Worm (Caenorhabditis elegans) whole organism, L2 larva: ENCODE data around the gene pptr-1.
"Not testable (repeated sequence)": the region's sequence is repeated elsewhere in the genome, so short reads cannot be mapped to it uniquely, and the experiment has no call there.

Experiments used
- C34F6.9 ChIP-seq: fragments of 150-350 bp; optimal IDR thresholded peaks from 2 replicates; lab custom pipeline; 2014; ENCODE audit warnings: missing biosample characterization, missing genetic modification characterization
- R02D3.7 ChIP-seq: fragments of 150-350 bp; optimal IDR thresholded peaks from 2 replicates; lab custom pipeline; 2014; ENCODE audit warnings: missing biosample characterization, missing genetic modification characterization
- aly-2 ChIP-seq: fragments of 150-350 bp; optimal IDR thresholded peaks from 2 replicates; lab custom pipeline; 2014; ENCODE audit warnings: missing biosample characterization, missing genetic modification characterization
- ama-1 ChIP-seq: fragments of 150-350 bp; optimal IDR thresholded peaks from 2 replicates; lab custom pipeline; 2018; ENCODE audit warnings: inconsistent platforms
- blmp-1 ChIP-seq: sonication (generic microtip); optimal IDR thresholded peaks from 2 replicates; lab custom pipeline; 2017; ENCODE audit warnings: missing genetic modification characterization, mild to moderate bottlenecking, missing compliant biosample characterization, antibody characterized with exemption, moderate library complexity; ENCODE audit not compliant: insufficient read depth
- ceh-16 ChIP-seq: fragments of 150-350 bp; optimal IDR thresholded peaks from 2 replicates; lab custom pipeline; 2014; ENCODE audit warnings: missing biosample characterization, missing genetic modification characterization
- ceh-82 ChIP-seq: fragments of 150-350 bp; optimal IDR thresholded peaks from 2 replicates; lab custom pipeline; 2014; ENCODE audit warnings: missing biosample characterization, missing genetic modification characterization
- crh-2 ChIP-seq: sonication (generic microtip); optimal IDR thresholded peaks from 2 replicates; lab custom pipeline; 2017; ENCODE audit warnings: missing biosample characterization, missing genetic modification characterization
- egl-27 ChIP-seq: sonication (generic microtip); optimal IDR thresholded peaks from 3 replicates; lab custom pipeline; 2017; ENCODE audit warnings: missing biosample characterization, missing genetic modification reagents, missing genetic modification characterization
- elt-1 ChIP-seq: fragments of 150-350 bp; optimal IDR thresholded peaks from 2 replicates; lab custom pipeline; 2014; ENCODE audit warnings: missing biosample characterization, missing genetic modification characterization
- elt-3 ChIP-seq: sonication (generic microtip); optimal IDR thresholded peaks from 2 replicates; lab custom pipeline; 2017; ENCODE audit warnings: missing biosample characterization, missing genetic modification characterization
- lin-13 ChIP-seq: fragments of 150-350 bp; optimal IDR thresholded peaks from 2 replicates; lab custom pipeline; 2014; ENCODE audit warnings: missing biosample characterization, missing genetic modification reagents, missing genetic modification characterization
- lsy-2 ChIP-seq, 2 experiments: fragments of 150-350 bp in 1 of 2; sonication (generic microtip) in 1 of 2; optimal IDR thresholded peaks; 2 replicates each; lab custom pipeline; 2014 to 2017; ENCODE audit warnings: missing biosample characterization in 2 of 2, missing genetic modification characterization in 2 of 2
- mab-5 ChIP-seq: fragments of 150-350 bp; optimal IDR thresholded peaks from 2 replicates; lab custom pipeline; 2014; ENCODE audit warnings: missing biosample characterization, missing genetic modification characterization
- mdl-1 ChIP-seq, 2 experiments: fragments of 150-350 bp in 1 of 2; sonication (generic microtip) in 1 of 2; optimal IDR thresholded peaks; 2 replicates each; lab custom pipeline; 2017; ENCODE audit warnings: missing biosample characterization in 2 of 2, missing genetic modification characterization in 2 of 2
- nhr-10 ChIP-seq: sonication (generic microtip); optimal IDR thresholded peaks from 2 replicates; lab custom pipeline; 2017; ENCODE audit warnings: missing biosample characterization, missing genetic modification characterization
- nhr-11 ChIP-seq: fragments of 150-350 bp; optimal IDR thresholded peaks from 2 replicates; lab custom pipeline; 2014; ENCODE audit warnings: missing biosample characterization, missing genetic modification characterization
- nhr-21 ChIP-seq: fragments of 150-350 bp; optimal IDR thresholded peaks from 2 replicates; lab custom pipeline; 2014; ENCODE audit warnings: missing biosample characterization, missing genetic modification characterization
- nhr-237 ChIP-seq: fragments of 150-350 bp; optimal IDR thresholded peaks from 2 replicates; lab custom pipeline; 2014; ENCODE audit warnings: missing biosample characterization, missing genetic modification characterization
- nhr-25 ChIP-seq: fragments of 150-350 bp; sonication (generic microtip); optimal IDR thresholded peaks from 3 replicates; lab custom pipeline; 2014; ENCODE audit warnings: missing biosample characterization, missing genetic modification characterization
- nhr-6 ChIP-seq: fragments of 150-350 bp; optimal IDR thresholded peaks from 2 replicates; lab custom pipeline; 2014; ENCODE audit warnings: missing biosample characterization, missing genetic modification characterization
- peb-1 ChIP-seq: fragments of 150-350 bp; optimal IDR thresholded peaks from 2 replicates; lab custom pipeline; 2014; ENCODE audit warnings: missing biosample characterization, missing genetic modification characterization
- sem-4 ChIP-seq: fragments of 150-350 bp; optimal IDR thresholded peaks from 2 replicates; lab custom pipeline; 2014; ENCODE audit warnings: missing biosample characterization, missing genetic modification reagents, missing genetic modification characterization
- sma-3 ChIP-seq: sonication (generic microtip); optimal IDR thresholded peaks from 2 replicates; lab custom pipeline; 2016; ENCODE audit warnings: missing genetic modification reagents, missing genetic modification characterization, missing compliant biosample characterization
- sma-9 ChIP-seq, 2 experiments: fragments of 150-350 bp in 1 of 2; sonication (generic microtip) in 1 of 2; optimal IDR thresholded peaks; 2 replicates each; lab custom pipeline; 2014 to 2016; ENCODE audit warnings: missing genetic modification characterization in 2 of 2, mild to moderate bottlenecking in 1 of 2, missing biosample characterization in 1 of 2, missing compliant biosample characterization in 1 of 2, missing genetic modification reagents in 1 of 2, moderate library complexity in 1 of 2
- snpc-4 ChIP-seq: fragments of 150-350 bp; optimal IDR thresholded peaks from 2 replicates; lab custom pipeline; 2014; ENCODE audit warnings: missing biosample characterization, missing genetic modification characterization
- unc-62 ChIP-seq: fragments of 150-350 bp; optimal IDR thresholded peaks from 2 replicates; lab custom pipeline; 2014; ENCODE audit warnings: missing biosample characterization, missing genetic modification reagents, missing genetic modification characterization
- ztf-1 ChIP-seq: fragments of 200-800 bp; sonication (Bioruptor generic); conservative IDR thresholded peaks from 2 replicates; pipeline ENCODE4 v1.3.6; 2022; ENCODE audit warnings: missing genetic modification characterization, missing compliant biosample characterization
- ztf-4 ChIP-seq: fragments of 150-350 bp; optimal IDR thresholded peaks from 2 replicates; lab custom pipeline; 2014; ENCODE audit warnings: missing biosample characterization, missing genetic modification characterization

The pptr-1 gene

ce11 chrV:16370039-16370438 lies 12.7 kb downstream of the pptr-1 start (continued):
- TF ChIP-seq sma-3 (GFP tag; lab: Kevin White, UChicago): peak; percentile 78
- TF ChIP-seq ztf-4 (tag; lab: Kevin White, UChicago): no peak
- no peak for TF ChIP-seq aly-2 (tag; lab: Kevin White, UChicago)
- peak; percentile 54 for TF ChIP-seq nhr-21 (tag; lab: Kevin White, UChicago)
- TF ChIP-seq nhr-25 (tag; lab: Kevin White, UChicago): no peak
- no peak for TF ChIP-seq mdl-1 (tag; optimal IDR thresholded peaks at IDR 0.05; lab: Kevin White, UChicago)
- peak; percentile 68 for TF ChIP-seq crh-2
- peak; percentile 45 for TF ChIP-seq C34F6.9 (tag; lab: Kevin White, UChicago)
- peak; percentile 70 for TF ChIP-seq snpc-4 (tag; lab: Kevin White, UChicago)
- TF ChIP-seq sem-4 (tag; lab: Kevin White, UChicago): no peak
- no peak for TF ChIP-seq peb-1 (tag; lab: Kevin White, UChicago)
- TF ChIP-seq lin-13: peak; percentile 63
- no peak for TF ChIP-seq elt-1 (tag; lab: Kevin White, UChicago)
- peak; percentile 15 for TF ChIP-seq mab-5 (tag; lab: Kevin White, UChicago)
- no peak for TF ChIP-seq nhr-11
- TF ChIP-seq nhr-6 (tag; lab: Kevin White, UChicago): no peak
- peak; percentile 19 for TF ChIP-seq blmp-1

ce11 chrV:16374676-16375075 lies 17.4 kb downstream of the pptr-1 start, which contains the start of gene srv-34:
srv-34 (minus strand) TSS chrV:16374776.
- TF ChIP-seq lsy-2 (tag; optimal IDR thresholded peaks at IDR 0.05; lab: Kevin White, UChicago): no peak

ce11 chrV:16376430-16376948 lies 19.2 kb downstream of the pptr-1 start:
- no peak for TF ChIP-seq unc-62 (GFP tag; lab: Kevin White, UChicago)
- no peak for TF ChIP-seq C34F6.9 (tag; lab: Kevin White, UChicago)

ce11 chrV:16377188-16377587 lies 19.9 kb downstream of the pptr-1 start:
- TF ChIP-seq unc-62 (GFP tag; lab: Kevin White, UChicago) (no peak), ama-1 (lab: Kevin White, UChicago) (no peak), ztf-1 (GFP tag; lab: Robert Waterston, UW) (no peak)

ce11 chrV:16377849-16378248 lies 20.5 kb downstream of the pptr-1 start, which contains the start of gene F13A7.1:
F13A7.1 (minus strand) TSS chrV:16377949.
- no peak for TF ChIP-seq nhr-21 (tag; lab: Kevin White, UChicago)
- TF ChIP-seq blmp-1: no peak
- TF ChIP-seq nhr-237 (tag; lab: Kevin White, UChicago): no peak
- no peak for TF ChIP-seq nhr-6 (tag; lab: Kevin White, UChicago)
- TF ChIP-seq ceh-82 (tag; lab: Kevin White, UChicago): no peak
- TF ChIP-seq lin-13: no peak
- TF ChIP-seq sem-4 (tag; lab: Kevin White, UChicago): no peak
- TF ChIP-seq ceh-16: no peak
- TF ChIP-seq aly-2 (tag; lab: Kevin White, UChicago): no peak
- no peak for TF ChIP-seq nhr-10 (tag; lab: Kevin White, UChicago)
- TF ChIP-seq elt-1 (tag; lab: Kevin White, UChicago): no peak
- TF ChIP-seq egl-27 (tag; lab: Kevin White, UChicago): no peak

- TF ChIP-seq sma-9 (GFP tag; optimal IDR thresholded peaks at IDR 0.05; lab: Kevin White, UChicago) (no peak), sma-9 (tag; optimal IDR thresholded peaks at IDR 0.05; lab: Kevin White, UChicago) (no peak), elt-3 (tag; lab: Kevin White, UChicago) (no peak), blmp-1 (no peak), nhr-6 (tag; lab: Kevin White, UChicago) (no peak), sma-3 (GFP tag; lab: Kevin White, UChicago) (no peak)
These were observed 25.6 kb downstream of the pptr-1 start for ce11 chrV:16382949-16383348.

ce11 chrV:16383729-16384128 lies 26.4 kb downstream of the pptr-1 start, which contains the start of gene F13A7.7:
F13A7.7 (minus strand) TSS chrV:16383829.
- TF ChIP-seq mab-5, nhr-10, R02D3.7 (tag; lab: Kevin White, UChicago): not testable (repeated sequence)
